Fruit fly (Drosophila melanogaster) whole organism, embryonic: ENCODE measurements around the gene CG8117.
A peak's percentile ranks its signal among the peaks of the same experiment; 100 is the strongest.

Experiments used
- Bgb ChIP-seq: fragments of 200-800 bp; sonication (Bioruptor generic); IDR thresholded peaks from 2 replicates; pipeline ENCODE4 v1.3.6; 2022; ENCODE audit warnings: missing biosample characterization, missing genetic modification characterization; ENCODE audit not compliant: partially characterized antibody
- CG10209 ChIP-seq: fragments of 200-800 bp; sonication (Bioruptor generic); optimal IDR thresholded peaks from 3 replicates; lab custom pipeline; 2017; ENCODE audit warnings: missing biosample characterization, mild to moderate bottlenecking, missing genetic modification characterization, missing genetic modification reagents
- CG11398 ChIP-seq: fragments of 200-800 bp; sonication (Bioruptor generic); optimal IDR thresholded peaks from 2 replicates; lab custom pipeline; 2016; ENCODE audit warnings: missing biosample characterization, missing genetic modification characterization
- CG11504 ChIP-seq: fragments of 200-800 bp; sonication (Bioruptor generic); optimal IDR thresholded peaks from 3 replicates; lab custom pipeline; 2019; ENCODE audit warnings: missing biosample characterization, mild to moderate bottlenecking, missing genetic modification characterization, moderate library complexity
- CG12769 ChIP-seq: fragments of 200-800 bp; sonication (Bioruptor generic); optimal IDR thresholded peaks from 2 replicates; lab custom pipeline; 2019; ENCODE audit warnings: missing biosample characterization, mild to moderate bottlenecking, missing genetic modification characterization, moderate library complexity
- CG13894 ChIP-seq: fragments of 200-800 bp; sonication (Bioruptor generic); optimal IDR thresholded peaks from 3 replicates; lab custom pipeline; 2018; ENCODE audit warnings: missing biosample characterization, mild to moderate bottlenecking, missing genetic modification characterization, moderate library complexity
- CG15479 ChIP-seq: fragments of 200-800 bp; sonication (Bioruptor generic); optimal IDR thresholded peaks from 3 replicates; lab custom pipeline; 2019; ENCODE audit warnings: missing biosample characterization, mild to moderate bottlenecking, missing genetic modification characterization, moderate library complexity
- CG15601 ChIP-seq: fragments of 200-800 bp; sonication (Bioruptor generic); optimal IDR thresholded peaks from 3 replicates; lab custom pipeline; 2019; ENCODE audit warnings: missing biosample characterization, mild to moderate bottlenecking, missing genetic modification characterization, moderate library complexity
- CG16813 ChIP-seq: fragments of 200-800 bp; sonication (Bioruptor generic); IDR thresholded peaks from 3 replicates; pipeline ENCODE4 v1.3.6; 2022; ENCODE audit warnings: missing biosample characterization, missing genetic modification characterization; ENCODE audit not compliant: partially characterized antibody
- CG17359 ChIP-seq: fragments of 200-800 bp; sonication (Bioruptor generic); optimal IDR thresholded peaks from 3 replicates; lab custom pipeline; 2018; ENCODE audit warnings: missing biosample characterization, mild to moderate bottlenecking, missing genetic modification characterization, moderate library complexity
- CG32532 ChIP-seq: fragments of 200-800 bp; sonication (Bioruptor generic); IDR thresholded peaks from 2 replicates; pipeline ENCODE4 v1.3.6; 2022; ENCODE audit warnings: missing biosample characterization, missing genetic modification characterization
- CG34376 ChIP-seq: fragments of 200-800 bp; sonication (Bioruptor generic); optimal IDR thresholded peaks from 2 replicates; lab custom pipeline; 2018; ENCODE audit warnings: missing biosample characterization, mild to moderate bottlenecking, missing genetic modification characterization
- CG5180 ChIP-seq: fragments of 200-800 bp; sonication (Bioruptor generic); optimal IDR thresholded peaks from 3 replicates; lab custom pipeline; 2017; ENCODE audit warnings: missing biosample characterization, missing genetic modification characterization, mild to moderate bottlenecking, moderate library complexity, missing genetic modification reagents
- CG5953 ChIP-seq: fragments of 200-800 bp; sonication (Bioruptor generic); IDR thresholded peaks from 2 replicates; pipeline ENCODE4 v1.3.6; 2022; ENCODE audit warnings: missing biosample characterization, missing genetic modification characterization
- CG6791 ChIP-seq: fragments of 200-800 bp; sonication (Bioruptor generic); IDR thresholded peaks from 3 replicates; pipeline ENCODE4 v1.3.6; 2022; ENCODE audit warnings: missing biosample characterization, missing genetic modification characterization; ENCODE audit not compliant: partially characterized antibody
- CG7839 ChIP-seq: fragments of 200-800 bp; sonication (Bioruptor generic); optimal IDR thresholded peaks from 3 replicates; lab custom pipeline; 2018; ENCODE audit warnings: missing biosample characterization, mild to moderate bottlenecking, missing genetic modification characterization, moderate library complexity
- CG8281 ChIP-seq: fragments of 200-800 bp; sonication (Bioruptor generic); optimal IDR thresholded peaks from 2 replicates; lab custom pipeline; 2018; ENCODE audit warnings: missing biosample characterization, mild to moderate bottlenecking, missing genetic modification characterization, moderate library complexity
- CG8924 ChIP-seq: fragments of 200-800 bp; optimal IDR thresholded peaks from 3 replicates; lab custom pipeline; 2019; ENCODE audit warnings: missing biosample characterization, mild to moderate bottlenecking, missing genetic modification characterization, moderate library complexity
- Deaf1 ChIP-seq: fragments of 200-800 bp; optimal IDR thresholded peaks from 3 replicates; lab custom pipeline; 2019; ENCODE audit warnings: missing biosample characterization, mild to moderate bottlenecking, missing genetic modification characterization, moderate library complexity
- HLH4C ChIP-seq: fragments of 200-800 bp; sonication (Bioruptor generic); IDR thresholded peaks from 3 replicates; pipeline ENCODE4 v1.3.6; 2022; ENCODE audit warnings: missing biosample characterization, missing genetic modification characterization; ENCODE audit not compliant: partially characterized antibody
- Trl ChIP-seq, 3 experiments: fragments of >200 bp in 2 of 3; fragments of 200-800 bp in 1 of 3; sonication (Bioruptor generic) in 1 of 3; optimal IDR thresholded peaks; 2 replicates in 1 of 3; 3 replicates in 2 of 3; lab custom pipeline; 2016 to 2017; ENCODE audit warnings: missing biosample characterization in 1 of 3, missing genetic modification characterization in 1 of 3
- Xrp1 ChIP-seq: fragments of 200-800 bp; sonication (Bioruptor generic); IDR thresholded peaks from 2 replicates; pipeline ENCODE4 v1.3.6; 2022; ENCODE audit warnings: missing biosample characterization, missing genetic modification characterization
- bbx ChIP-seq: fragments of 200-800 bp; sonication (Bioruptor generic); IDR thresholded peaks from 2 replicates; pipeline ENCODE4 v1.3.6; 2022; ENCODE audit warnings: missing biosample characterization, missing genetic modification characterization; ENCODE audit not compliant: partially characterized antibody
- chinmo ChIP-seq: fragments of 200-800 bp; sonication (Bioruptor generic); IDR thresholded peaks from 4 replicates; pipeline ENCODE4 v1.3.6; 2022; ENCODE audit warnings: missing biosample characterization, missing genetic modification characterization; ENCODE audit not compliant: partially characterized antibody
- dmrt99B ChIP-seq: fragments of 200-800 bp; sonication (Bioruptor generic); optimal IDR thresholded peaks from 2 replicates; lab custom pipeline; 2018; ENCODE audit warnings: missing biosample characterization, mild to moderate bottlenecking, missing genetic modification characterization, moderate library complexity
- kay ChIP-seq: fragments of 200-800 bp; sonication (Bioruptor generic); optimal IDR thresholded peaks from 2 replicates; lab custom pipeline; 2016; ENCODE audit warnings: missing biosample characterization, missing genetic modification characterization
- lab ChIP-seq: fragments of 200-800 bp; sonication (Bioruptor generic); optimal IDR thresholded peaks from 3 replicates; lab custom pipeline; 2017; ENCODE audit warnings: missing biosample characterization, missing genetic modification characterization, mild to moderate bottlenecking, moderate library complexity, missing genetic modification reagents
- pan ChIP-seq, 4 experiments: fragments of >200 bp in 3 of 4; fragments of 200-800 bp in 1 of 4; sonication (Bioruptor generic) in 1 of 4; optimal IDR thresholded peaks in 3 of 4; IDR thresholded peaks in 1 of 4; 2 replicates each; pipeline versions ENCODE4 v1.3.6 to Lab custom; 2017 to 2022; ENCODE audit warnings: missing biosample characterization in 2 of 4, missing genetic modification characterization in 2 of 4, mixed read lengths in 1 of 4
- pita ChIP-seq: fragments of 200-800 bp; sonication (Bioruptor generic); optimal IDR thresholded peaks from 2 replicates; lab custom pipeline; 2017; ENCODE audit warnings: missing biosample characterization, mild to moderate bottlenecking, missing genetic modification characterization
- salm ChIP-seq: fragments of 200-800 bp; sonication (Bioruptor generic); optimal IDR thresholded peaks from 2 replicates; lab custom pipeline; 2018; ENCODE audit warnings: missing biosample characterization, mild to moderate bottlenecking, missing genetic modification characterization
- sd ChIP-seq: fragments of 200-800 bp; sonication (Bioruptor generic); optimal IDR thresholded peaks from 3 replicates; lab custom pipeline; 2018; ENCODE audit warnings: missing biosample characterization, mild to moderate bottlenecking, missing genetic modification characterization, moderate library complexity
- sens ChIP-seq: fragments of 200-800 bp; sonication (Bioruptor generic); peaks from one replicate; lab custom pipeline; 2016; ENCODE audit warnings: missing biosample characterization, missing genetic modification characterization
- sens-2 ChIP-seq: fragments of 200-800 bp; sonication (Bioruptor generic); IDR thresholded peaks from 2 replicates; pipeline ENCODE4 v1.3.6; 2022; ENCODE audit warnings: missing biosample characterization, missing genetic modification characterization
- sug ChIP-seq: fragments of 200-800 bp; optimal IDR thresholded peaks from 2 replicates; lab custom pipeline; 2019; ENCODE audit warnings: missing biosample characterization, mild to moderate bottlenecking, missing genetic modification characterization, moderate library complexity
- tin ChIP-seq: fragments of 200-800 bp; sonication (Bioruptor generic); optimal IDR thresholded peaks from 3 replicates; lab custom pipeline; 2016; ENCODE audit warnings: missing biosample characterization, missing genetic modification characterization
- tna ChIP-seq: fragments of 200-800 bp; sonication (Bioruptor generic); IDR thresholded peaks from 2 replicates; pipeline ENCODE4 v1.3.6; 2022; ENCODE audit warnings: missing biosample characterization, missing genetic modification characterization; ENCODE audit not compliant: partially characterized antibody
- zfh1 ChIP-seq: fragments of 200-800 bp; sonication (Bioruptor generic); IDR thresholded peaks from 3 replicates; pipeline ENCODE4 v1.3.6; 2022; ENCODE audit warnings: missing biosample characterization, missing genetic modification characterization
- zfh2 ChIP-seq: fragments of 200-800 bp; sonication (Bioruptor generic); optimal IDR thresholded peaks from 2 replicates; lab custom pipeline; 2016; ENCODE audit warnings: missing biosample characterization, missing genetic modification characterization

Gene CG8117

DNA sequence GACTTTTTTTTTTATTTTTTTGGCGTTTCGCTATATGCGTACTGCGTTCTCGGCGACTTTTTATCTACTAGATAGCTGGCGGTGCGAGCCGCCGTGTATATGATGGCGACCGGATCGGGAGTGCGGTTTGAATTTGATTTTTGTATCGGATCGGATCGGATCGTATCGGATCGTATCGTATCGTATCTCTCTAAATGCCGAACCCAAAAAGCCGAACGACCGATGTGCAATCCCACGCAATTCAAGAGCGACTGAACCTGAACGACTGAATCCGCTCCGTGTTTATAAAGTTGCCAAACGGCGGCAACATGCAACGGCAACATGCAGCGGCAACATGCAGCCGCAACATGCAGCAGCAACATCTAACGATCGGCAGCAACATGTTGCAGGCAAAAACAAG, 17.7 kb upstream of the CG8117 start (continued):
- peak; percentile 51; the same call in 1 of the 2 replicates for TF ChIP-seq bbx (GFP tag; lab: Robert Waterston, UW)
- TF ChIP-seq pan (optimal IDR thresholded peaks at IDR 0.05; lab: Kevin White, UChicago) = no peak
- peak in 1 of 2 experiments; percentile 40 for TF ChIP-seq pan (GFP tag; optimal IDR thresholded peaks at IDR 0.05 in 1 of 2, IDR thresholded peaks at IDR 0.05 in 1 of 2)
- peak; percentile 52; the same call in 2 of the 3 replicates for TF ChIP-seq zfh1 (GFP tag; lab: Robert Waterston, UW)
- peak; percentile 24; the same call in 1 of the 2 replicates for TF ChIP-seq tna (GFP tag; lab: Robert Waterston, UW)
- TF ChIP-seq HLH4C = peak; percentile 30; the same call in 1 of the 3 replicates
- no peak for TF ChIP-seq pita
- peak; percentile 7 for TF ChIP-seq CG7839 (tag; lab: Kevin White, UChicago)
- peak; percentile 7 for TF ChIP-seq CG34376 (GFP tag; lab: Kevin White, UChicago)
- TF ChIP-seq Xrp1 (GFP tag; lab: Robert Waterston, UW) = 0 out of 2 replicates have a peak, but pooled peaks have one; percentile 8
- TF ChIP-seq CG11398 (GFP tag; lab: Kevin White, UChicago) = no peak
- peak; percentile 7; the same call in 1 of the 3 replicates for TF ChIP-seq CG16813 (GFP tag; lab: Robert Waterston, UW)
- TF ChIP-seq CG8924 = no peak
- TF ChIP-seq CG5953 = 0 out of 2 replicates have a peak, but pooled peaks have one; percentile 7
- no peak for TF ChIP-seq zfh2
- peak; percentile 24 for TF ChIP-seq sd (tag; lab: Kevin White, UChicago)
- peak; percentile 54 for TF ChIP-seq CG12769 (tag; lab: Kevin White, UChicago)
- peak; percentile 13 for TF ChIP-seq sug (tag; lab: Kevin White, UChicago)
- peak; percentile 100 for TF ChIP-seq CG11504
- peak; percentile 11 for TF ChIP-seq CG15601
- peak; percentile 41 for TF ChIP-seq CG5180 (GFP tag; lab: Kevin White, UChicago)
- peak; percentile 21 for TF ChIP-seq dmrt99B (tag; lab: Kevin White, UChicago)
- peak; percentile 23; the same call in 1 of the 2 replicates for TF ChIP-seq CG32532 (GFP tag; lab: Robert Waterston, UW)
- no peak for TF ChIP-seq salm
- peak; percentile 35 for TF ChIP-seq CG17359 (tag; lab: Kevin White, UChicago)
- peak; percentile 31 for TF ChIP-seq lab (GFP tag; lab: Kevin White, UChicago)
- TF ChIP-seq CG13894 = peak; percentile 78
- peak; percentile 52 for TF ChIP-seq CG15479 (GFP tag; lab: Kevin White, UChicago)
- peak in 1 of 2 experiments; percentile 13 for TF ChIP-seq Trl (optimal IDR thresholded peaks at IDR 0.05; lab: Kevin White, UChicago)
- no peak for TF ChIP-seq Trl (GFP tag; optimal IDR thresholded peaks at IDR 0.05; lab: Kevin White, UChicago)
- TF ChIP-seq sens-2 (GFP tag; lab: Robert Waterston, UW) = 0 out of 2 replicates have a peak, but pooled peaks have one; percentile 10
- no peak for TF ChIP-seq kay (GFP tag; lab: Kevin White, UChicago)
- TF ChIP-seq chinmo (GFP tag; lab: Robert Waterston, UW) = peak; percentile 86; the same call in 3 of the 4 replicates
- TF ChIP-seq sens (GFP tag; lab: Kevin White, UChicago) = peak; percentile 1
- TF ChIP-seq CG6791 (GFP tag; lab: Robert Waterston, UW) = peak; percentile 65
- TF ChIP-seq Bgb (GFP tag; lab: Robert Waterston, UW) = peak; percentile 60; the same call in 1 of the 2 replicates

DNA sequence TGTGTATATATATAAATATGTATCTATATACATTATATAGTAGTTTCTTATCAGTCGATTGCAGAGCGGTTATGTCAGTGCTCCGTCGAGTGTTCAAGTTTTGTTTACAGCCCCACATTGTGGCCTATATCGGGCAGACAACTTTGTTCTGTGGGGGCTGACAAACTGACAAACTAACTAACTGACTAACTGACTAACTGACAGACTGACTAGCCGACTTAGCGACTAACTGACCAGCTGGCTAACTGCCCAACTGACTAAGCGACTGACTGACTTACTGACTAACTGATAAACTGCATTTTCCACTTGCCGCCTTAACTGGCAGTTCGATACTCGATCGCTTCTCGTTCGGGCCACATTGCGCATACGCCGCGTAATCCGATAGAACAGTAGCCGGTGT, 14.1 kb upstream of the CG8117 start:
- peak; percentile 92 for TF ChIP-seq CG8281 (tag; lab: Kevin White, UChicago)
- TF ChIP-seq tin (GFP tag; lab: Kevin White, UChicago) = no peak
- TF ChIP-seq CG10209 (GFP tag; lab: Kevin White, UChicago) = peak; percentile 21
- peak; percentile 31 for TF ChIP-seq Deaf1 (tag; lab: Kevin White, UChicago)
